Worm (Caenorhabditis elegans) whole organism, midembryonic: Measurements from ENCODE around the gene H28G03.2.

Experiments
- T22C8.4 ChIP-seq: fragments of 200-800 bp; sonication (Bioruptor generic); IDR thresholded peaks from 2 replicates; pipeline ENCODE4 v1.3.6; 2022; ENCODE audit warnings: missing genetic modification characterization, missing compliant biosample characterization
- cog-1 ChIP-seq: sonication (generic microtip); optimal IDR thresholded peaks from 2 replicates; lab custom pipeline; 2016; ENCODE audit warnings: missing genetic modification characterization, missing compliant biosample characterization
- flt-1 ChIP-seq: fragments of 200-800 bp; sonication (Bioruptor generic); IDR thresholded peaks from 2 replicates; pipeline ENCODE4 v1.3.6; 2022; ENCODE audit warnings: missing genetic modification characterization, missing compliant biosample characterization
- klf-2 ChIP-seq: fragments of 200-800 bp; sonication (Bioruptor generic); conservative IDR thresholded peaks from 2 replicates; pipeline ENCODE4 v1.3.6; 2022; ENCODE audit warnings: missing genetic modification reagents, missing genetic modification characterization, missing compliant biosample characterization
- med-1 ChIP-seq: sonication (generic microtip); optimal IDR thresholded peaks from 2 replicates; lab custom pipeline; 2017; ENCODE audit warnings: missing genetic modification characterization, mild to moderate bottlenecking, missing compliant biosample characterization, antibody characterized with exemption, missing genetic modification reagents; ENCODE audit not compliant: insufficient read depth
- tab-1 ChIP-seq: fragments of 200-800 bp; sonication (Bioruptor generic); IDR thresholded peaks from 2 replicates; pipeline ENCODE4 v1.3.6; 2022; ENCODE audit warnings: missing genetic modification characterization, missing compliant biosample characterization
- ztf-23 ChIP-seq: fragments of 200-800 bp; sonication (Bioruptor generic); IDR thresholded peaks from 2 replicates; pipeline ENCODE4 v1.3.6; 2022; ENCODE audit warnings: missing genetic modification reagents, missing genetic modification characterization, missing compliant biosample characterization
- ztf-29 ChIP-seq: fragments of 200-800 bp; sonication (Bioruptor generic); IDR thresholded peaks from 2 replicates; pipeline ENCODE4 v1.3.6; 2022; ENCODE audit warnings: missing genetic modification reagents, missing genetic modification characterization, missing compliant biosample characterization

ce11 chrX:5244041-5244440 lies 38.5 kb downstream of the H28G03.2 start, which contains the start of gene Y34B4A.7:
- TF ChIP-seq ztf-29 (GFP tag; lab: Robert Waterston, UW) (no peak), flt-1 (no peak; the same call in 1 of the 2 replicates), ztf-23 (GFP tag; lab: Robert Waterston, UW) (no peak), tab-1 (GFP tag; lab: Robert Waterston, UW) (no peak), cog-1 (tag; lab: Kevin White, UChicago) (peak; percentile 10), T22C8.4 (no peak), klf-2 (GFP tag; lab: Robert Waterston, UW) (no peak), med-1 (no peak)
